Worm (Caenorhabditis elegans) whole organism, young adult: ENCODE data around the gene F49C12.1.

Experiments
- egl-44 ChIP-seq: fragments of 200-800 bp; sonication (Bioruptor generic); IDR thresholded peaks from 2 replicates; pipeline ENCODE4 v1.3.6; 2022; ENCODE audit warnings: missing genetic modification reagents, missing genetic modification characterization, missing compliant biosample characterization
- lag-1 ChIP-seq: fragments of 200-800 bp; sonication (Bioruptor generic); IDR thresholded peaks from 2 replicates; pipeline ENCODE4 v1.3.6; 2022; ENCODE audit warnings: missing genetic modification reagents, missing genetic modification characterization, missing compliant biosample characterization
- unc-130 ChIP-seq: sonication (generic microtip); optimal IDR thresholded peaks from 2 replicates; lab custom pipeline; 2016; ENCODE audit warnings: missing genetic modification reagents, missing genetic modification characterization, missing compliant biosample characterization
- unc-62 ChIP-seq: fragments of 150-350 bp; optimal IDR thresholded peaks from 2 replicates; lab custom pipeline; 2014; ENCODE audit warnings: missing biosample characterization, missing genetic modification reagents, missing genetic modification characterization

DNA sequence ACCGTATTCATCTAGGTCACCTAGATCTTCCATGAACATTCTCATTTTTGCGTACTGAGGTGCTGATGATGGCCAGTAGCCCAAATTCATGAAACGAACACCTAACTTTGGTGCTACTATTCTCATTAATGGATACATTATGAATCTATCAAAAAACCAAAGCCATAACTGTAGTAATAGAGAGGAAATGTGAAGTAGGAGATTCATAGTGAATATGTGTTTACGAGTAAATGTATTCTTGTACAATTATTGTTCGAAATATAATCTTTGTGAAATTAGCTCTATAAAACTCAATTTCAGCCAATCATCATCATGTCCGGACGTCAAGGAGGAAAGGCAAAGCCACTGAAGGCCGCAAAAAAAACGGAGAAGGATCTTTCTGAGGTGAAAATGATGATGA lies 22.9 kb upstream of the F49C12.1 start, which contains the start of the genes F49C12.11 and nemt-1:
- TF ChIP-seq unc-130 (GFP tag; lab: Kevin White, UChicago) (no peak), egl-44 (no peak), lag-1 (no peak), unc-62 (GFP tag; lab: Kevin White, UChicago) (no peak)
